Worm (Caenorhabditis elegans): ENCODE results near the gene adal-1.
A peak's percentile ranks its signal among the peaks of the same experiment; 100 is the strongest.

adal-1 gene

DNA sequence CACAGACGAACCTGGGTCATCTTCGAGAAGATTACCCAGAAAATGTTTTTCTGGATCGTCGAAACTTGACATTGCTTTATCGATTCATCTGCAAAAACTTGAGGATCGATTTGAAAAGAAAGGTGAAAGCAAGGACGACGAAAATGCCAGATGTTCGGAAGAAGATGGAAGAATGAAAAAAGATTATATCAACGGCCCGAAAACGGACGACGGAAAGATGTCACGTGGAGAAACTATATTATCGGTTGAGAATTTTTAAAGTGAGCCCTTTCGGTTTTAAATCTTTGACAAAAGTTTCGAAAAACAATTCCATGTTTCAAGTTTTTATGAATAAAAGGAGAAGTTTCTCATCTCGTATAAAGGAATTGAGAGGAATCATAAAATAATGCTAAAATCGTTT is 35.2 kb downstream of the adal-1 start, which contains the start of gene dnj-5:
Gene dnj-5, minus strand, starts transcription at position 101 of the 400 bp plus-strand sequence.
- no peak for TF ChIP-seq mdl-1 (tag; optimal IDR thresholded peaks at IDR 0.05)
- TF ChIP-seq lsy-2 (tag; optimal IDR thresholded peaks at IDR 0.05): no peak
- TF ChIP-seq ztf-4 (tag; optimal IDR thresholded peaks at IDR 0.05): no peak
- TF ChIP-seq mab-5 (tag; optimal IDR thresholded peaks at IDR 0.05): no peak
- TF ChIP-seq nhr-12 (tag; optimal IDR thresholded peaks at IDR 0.05): no peak
- no peak for TF ChIP-seq nhr-6 (tag; optimal IDR thresholded peaks at IDR 0.05)
- no peak for TF ChIP-seq gmeb-1 (tag; optimal IDR thresholded peaks at IDR 0.05)
- no peak for TF ChIP-seq lin-13 (GFP tag; optimal IDR thresholded peaks at IDR 0.05)
- TF ChIP-seq nhr-129 (tag; optimal IDR thresholded peaks at IDR 0.05): no peak
- TF ChIP-seq egl-27 (tag; optimal IDR thresholded peaks at IDR 0.05): no peak
- TF ChIP-seq fos-1 (tag; optimal IDR thresholded peaks at IDR 0.05): no peak
- TF ChIP-seq peb-1 (tag; optimal IDR thresholded peaks at IDR 0.05): no peak
- TF ChIP-seq ztf-11 (tag; optimal IDR thresholded peaks at IDR 0.05): no peak
- TF ChIP-seq lin-39 (tag; optimal IDR thresholded peaks at IDR 0.05): no peak
- no peak for TF ChIP-seq F13H6.1 (tag; optimal IDR thresholded peaks at IDR 0.05)
- TF ChIP-seq nhr-25 (tag; optimal IDR thresholded peaks at IDR 0.05): no peak
- TF ChIP-seq unc-55 (GFP tag; optimal IDR thresholded peaks at IDR 0.05): no peak
- TF ChIP-seq nhr-77 (tag; optimal IDR thresholded peaks at IDR 0.05): no peak

DNA sequence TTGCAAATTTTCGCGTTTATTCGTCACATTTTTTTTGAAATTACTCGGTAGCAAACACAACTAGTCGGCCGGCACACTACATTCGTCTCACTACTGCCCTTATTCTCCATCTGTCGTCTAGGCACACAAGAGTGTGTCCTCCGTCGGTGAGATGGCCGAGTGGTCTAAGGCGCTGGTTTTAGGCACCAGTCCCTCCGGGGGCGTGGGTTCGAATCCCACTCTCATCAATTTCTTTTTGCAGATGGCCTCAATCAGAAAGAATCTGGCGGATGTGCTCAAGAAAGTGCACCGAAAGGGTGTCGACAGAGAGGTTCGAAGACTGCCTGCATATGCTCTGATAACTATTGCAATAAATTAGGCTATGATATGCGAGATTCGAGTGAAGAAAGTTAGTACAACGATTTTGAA is 40.4 kb downstream of the adal-1 start:
- TF ChIP-seq lin-39 (tag; optimal IDR thresholded peaks at IDR 0.05): no peak
- no peak for TF ChIP-seq elt-3 (tag; optimal IDR thresholded peaks at IDR 0.05)
- peak; percentile 59 for TF ChIP-seq fos-1 (tag; optimal IDR thresholded peaks at IDR 0.05)
- TF ChIP-seq peb-1 (tag; optimal IDR thresholded peaks at IDR 0.05): no peak
- TF ChIP-seq lin-13 (GFP tag; optimal IDR thresholded peaks at IDR 0.05): peak; percentile 64
- TF ChIP-seq ZK546.5 (tag; optimal IDR thresholded peaks at IDR 0.05): no peak
- TF ChIP-seq lin-11 (tag; optimal IDR thresholded peaks at IDR 0.05): peak; percentile 71
- TF ChIP-seq unc-62 (GFP tag; optimal IDR thresholded peaks at IDR 0.05): no peak
- TF ChIP-seq nhr-10 (tag; optimal IDR thresholded peaks at IDR 0.05): no peak
- TF ChIP-seq nhr-77 (tag; optimal IDR thresholded peaks at IDR 0.05): no peak
- peak; percentile 59 for TF ChIP-seq sma-3 (GFP tag; optimal IDR thresholded peaks at IDR 0.05)
- TF ChIP-seq dmd-4 (tag; optimal IDR thresholded peaks at IDR 0.05): no peak
- TF ChIP-seq mbf-1 (tag; optimal IDR thresholded peaks at IDR 0.05): no peak
- peak; percentile 47 for TF ChIP-seq Y55F3AM.14 (GFP tag; optimal IDR thresholded peaks at IDR 0.05)
- TF ChIP-seq ztf-11 (tag; optimal IDR thresholded peaks at IDR 0.05): no peak
- no peak for TF ChIP-seq snpc-4 (tag; optimal IDR thresholded peaks at IDR 0.05)
- no peak for TF ChIP-seq sem-4 (tag; optimal IDR thresholded peaks at IDR 0.05)
- peak; percentile 49 to 63 for TF ChIP-seq lsy-2 (tag; optimal IDR thresholded peaks at IDR 0.05)
- no peak for TF ChIP-seq nhr-237 (tag; optimal IDR thresholded peaks at IDR 0.05)
- peak; percentile 88 for TF ChIP-seq nhr-129 (tag; optimal IDR thresholded peaks at IDR 0.05)
- no peak for TF ChIP-seq nhr-6 (tag; optimal IDR thresholded peaks at IDR 0.05)
- no peak for TF ChIP-seq ceh-82 (tag; optimal IDR thresholded peaks at IDR 0.05)
- no peak for TF ChIP-seq aly-2 (tag; optimal IDR thresholded peaks at IDR 0.05)
- TF ChIP-seq ztf-1 (GFP tag; conservative IDR thresholded peaks at IDR 0.05): no peak
- no peak for TF ChIP-seq elt-1 (tag; optimal IDR thresholded peaks at IDR 0.05)
- TF ChIP-seq nhr-11 (tag; optimal IDR thresholded peaks at IDR 0.05): no peak
- peak; percentile 11 for TF ChIP-seq ztf-4 (tag; optimal IDR thresholded peaks at IDR 0.05)
- TF ChIP-seq alr-1 (tag; optimal IDR thresholded peaks at IDR 0.05): no peak
- peak; percentile 80 for TF ChIP-seq crh-2 (tag; optimal IDR thresholded peaks at IDR 0.05)
- no peak for TF ChIP-seq nhr-12 (tag; optimal IDR thresholded peaks at IDR 0.05)
- TF ChIP-seq blmp-1 (tag; optimal IDR thresholded peaks at IDR 0.05; ENCODE audit: insufficient read depth): no peak
- TF ChIP-seq mdl-1 (tag; optimal IDR thresholded peaks at IDR 0.05): peak in 1 of 2 experiments; percentile 23
- no peak for TF ChIP-seq R02D3.7 (tag; optimal IDR thresholded peaks at IDR 0.05)
- no peak for TF ChIP-seq mab-5 (tag; optimal IDR thresholded peaks at IDR 0.05)
- no peak for TF ChIP-seq nhr-23 (tag; optimal IDR thresholded peaks at IDR 0.05)
- peak; percentile 26 for TF ChIP-seq zag-1 (tag; optimal IDR thresholded peaks at IDR 0.05)
- TF ChIP-seq skn-1 (tag; optimal IDR thresholded peaks at IDR 0.05): no peak
- peak; percentile 82 for TF ChIP-seq egl-27 (tag; optimal IDR thresholded peaks at IDR 0.05)
- peak; percentile 76 for TF ChIP-seq sma-9 (GFP tag; optimal IDR thresholded peaks at IDR 0.05)
- TF ChIP-seq sma-9 (tag; optimal IDR thresholded peaks at IDR 0.05): no peak
- TF ChIP-seq nhr-21 (tag; optimal IDR thresholded peaks at IDR 0.05): peak; percentile 75
- peak; percentile 37 for TF ChIP-seq gmeb-1 (tag; optimal IDR thresholded peaks at IDR 0.05)
- TF ChIP-seq ceh-16 (tag; optimal IDR thresholded peaks at IDR 0.05): no peak
- peak; percentile 73 for TF ChIP-seq C34F6.9 (tag; optimal IDR thresholded peaks at IDR 0.05)
- peak; percentile 15 for TF ChIP-seq unc-39 (tag; optimal IDR thresholded peaks at IDR 0.05)
- peak; percentile 73 for TF ChIP-seq F13H6.1 (tag; optimal IDR thresholded peaks at IDR 0.05)
- TF ChIP-seq nhr-25 (tag; optimal IDR thresholded peaks at IDR 0.05): peak; percentile 50
- TF ChIP-seq ama-1 (optimal IDR thresholded peaks at IDR 0.05): peak; percentile 28
- TF ChIP-seq unc-55 (GFP tag; optimal IDR thresholded peaks at IDR 0.05): peak; percentile 69

All from whole organism, L2 larva.